Worm (Caenorhabditis elegans) whole organism, late embryonic: ENCODE results near the gene F56D6.14.

Experiments used
- F13H6.1 ChIP-seq: sonication (generic microtip); optimal IDR thresholded peaks from 2 replicates; lab custom pipeline; 2016; ENCODE audit warnings: missing genetic modification characterization, missing compliant biosample characterization
- ama-1 ChIP-seq: fragments of 150-350 bp; optimal IDR thresholded peaks from 2 replicates; lab custom pipeline; 2014
- ceh-18 ChIP-seq: sonication (generic microtip); optimal IDR thresholded peaks from 2 replicates; lab custom pipeline; 2016; ENCODE audit warnings: missing genetic modification characterization, missing compliant biosample characterization
- ceh-2 ChIP-seq: sonication (generic microtip); optimal IDR thresholded peaks from 2 replicates; lab custom pipeline; 2016; ENCODE audit warnings: missing genotype, missing genetic modification characterization, missing compliant biosample characterization
- ets-4 ChIP-seq: sonication (generic microtip); optimal IDR thresholded peaks from 2 replicates; lab custom pipeline; 2016; ENCODE audit warnings: missing genetic modification characterization, missing compliant biosample characterization
- eyg-1 ChIP-seq: sonication (generic microtip); optimal IDR thresholded peaks from 2 replicates; lab custom pipeline; 2016; ENCODE audit warnings: missing genotype, missing genetic modification characterization, missing compliant biosample characterization
- fkh-6 ChIP-seq: sonication (generic microtip); optimal IDR thresholded peaks from 2 replicates; lab custom pipeline; 2016; ENCODE audit warnings: missing genetic modification characterization, missing compliant biosample characterization
- hlh-8 ChIP-seq: sonication (generic microtip); optimal IDR thresholded peaks from 2 replicates; lab custom pipeline; 2016; ENCODE audit warnings: missing genotype, missing genetic modification characterization, missing compliant biosample characterization
- pax-1 ChIP-seq: fragments of 150-350 bp; optimal IDR thresholded peaks from 2 replicates; lab custom pipeline; 2014; ENCODE audit warnings: missing biosample characterization, missing genetic modification characterization
- pqm-1 ChIP-seq: sonication (generic microtip); optimal IDR thresholded peaks from 2 replicates; lab custom pipeline; 2016; ENCODE audit warnings: missing genetic modification characterization, missing compliant biosample characterization
- rnt-1 ChIP-seq: sonication (generic microtip); optimal IDR thresholded peaks from 2 replicates; lab custom pipeline; 2016; ENCODE audit warnings: missing genetic modification characterization, missing compliant biosample characterization
- sox-2 ChIP-seq: fragments of 200-800 bp; sonication (Bioruptor generic); IDR thresholded peaks from 2 replicates; pipeline ENCODE4 v1.3.6; 2022; ENCODE audit warnings: missing genetic modification reagents, missing genetic modification characterization, missing compliant biosample characterization

- no peak for TF ChIP-seq sox-2 (GFP tag; lab: Robert Waterston, UW)
- TF ChIP-seq ets-4 (tag; lab: Kevin White, UChicago), result no peak
- no peak for TF ChIP-seq ceh-18 (tag; lab: Kevin White, UChicago)
- TF ChIP-seq ama-1, result no peak
- TF ChIP-seq rnt-1, result no peak
- TF ChIP-seq pqm-1 (tag; lab: Kevin White, UChicago), result no peak
- no peak for TF ChIP-seq F13H6.1
- no peak for TF ChIP-seq fkh-6 (tag; lab: Kevin White, UChicago)
- TF ChIP-seq ceh-2 (tag; lab: Kevin White, UChicago), result no peak
- no peak for TF ChIP-seq hlh-8 (tag; lab: Kevin White, UChicago)
- no peak for TF ChIP-seq eyg-1 (tag; lab: Kevin White, UChicago)
- TF ChIP-seq pax-1 (tag; lab: Kevin White, UChicago), result no peak
These were observed 2.2 kb upstream of the F56D6.14 start, which contains the start of gene srz-20 for ce11 chrIV:3915296-3915695.
